Worm (Caenorhabditis elegans): ENCODE results near the gene vhp-1.

Gene vhp-1

DNA sequence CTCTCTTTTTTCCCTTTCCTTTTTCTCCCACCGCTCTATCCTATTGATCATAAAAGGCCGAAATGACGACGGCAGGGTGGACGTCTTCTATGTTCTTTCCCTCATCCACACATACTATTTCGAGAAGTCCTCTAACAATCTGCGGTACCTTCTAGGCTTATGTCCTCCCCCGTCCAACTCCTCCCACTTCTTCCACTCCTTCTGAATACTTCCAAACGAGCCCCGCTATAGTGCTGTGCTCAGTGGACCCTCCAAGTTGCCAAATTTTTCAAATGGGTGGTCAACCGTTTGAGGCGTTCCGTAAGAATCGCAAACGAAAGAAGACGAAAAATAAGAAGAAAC lies 12.9 kb downstream of the vhp-1 start (continued):
- TF ChIP-seq zip-2 (tag; optimal IDR thresholded peaks at IDR 0.05): no peak
- peak; percentile 20; the same call in 1 of the 2 replicates for TF ChIP-seq dmd-6 (GFP tag; IDR thresholded peaks at IDR 0.05)
- TF ChIP-seq lin-39 (tag; optimal IDR thresholded peaks at IDR 0.05): no peak
- no peak for TF ChIP-seq hlh-11 (tag; optimal IDR thresholded peaks at IDR 0.05)

DNA sequence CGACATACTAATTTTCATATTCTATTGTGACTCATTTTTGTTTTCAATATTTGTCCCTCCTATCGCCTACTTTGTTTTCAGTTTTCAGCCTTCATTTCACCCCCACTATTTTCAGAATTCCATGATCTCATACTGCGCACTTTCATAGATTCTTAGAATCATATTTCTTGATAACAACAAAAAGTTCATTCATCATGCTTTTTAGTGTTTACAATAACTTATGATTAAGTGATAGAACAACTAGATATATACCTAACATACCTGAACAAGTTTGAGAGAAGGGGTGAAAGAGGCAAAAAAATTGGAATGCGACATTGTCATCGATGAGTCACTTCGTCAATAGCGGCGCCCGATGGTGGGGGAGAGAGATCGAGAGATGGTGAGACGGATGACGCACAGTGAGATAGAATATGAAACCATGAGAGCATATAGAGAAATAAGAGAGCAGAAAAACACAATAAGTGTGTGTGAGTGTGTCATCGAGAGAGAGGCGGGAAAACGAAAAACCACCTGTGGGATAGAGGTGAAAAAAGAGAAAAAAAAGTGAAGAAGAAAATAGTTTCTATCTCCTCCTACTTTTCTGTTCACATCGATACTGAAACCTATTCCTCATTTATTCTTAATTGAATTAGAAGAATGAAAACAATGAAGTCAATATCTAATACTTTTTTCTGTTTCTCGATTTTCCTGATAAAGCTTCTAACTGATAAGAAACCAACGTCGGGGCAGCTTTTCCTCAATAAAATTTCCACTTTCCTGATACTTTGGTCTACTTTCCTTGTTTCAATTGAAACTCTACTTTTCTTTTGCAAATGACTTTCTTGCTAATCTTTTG lies 13.8 kb downstream of the vhp-1 start:
- peak; percentile 73 for TF ChIP-seq egl-43 (GFP tag; IDR thresholded peaks at IDR 0.05)
- TF ChIP-seq dmd-6 (GFP tag; IDR thresholded peaks at IDR 0.05): peak; percentile 56
- no peak for TF ChIP-seq ZK337.2 (GFP tag; IDR thresholded peaks at IDR 0.05)
- peak; percentile 4 for TF ChIP-seq egl-27 (tag; optimal IDR thresholded peaks at IDR 0.05)
- TF ChIP-seq unc-39 (tag; optimal IDR thresholded peaks at IDR 0.05): no peak
- TF ChIP-seq vab-7 (GFP tag; IDR thresholded peaks at IDR 0.05): no peak
- TF ChIP-seq saeg-2 (GFP tag; IDR thresholded peaks at IDR 0.05): no peak
- TF ChIP-seq aha-1 (tag): peak; percentile 100
- no peak for TF ChIP-seq tag-97 (GFP tag; IDR thresholded peaks at IDR 0.05)
- TF ChIP-seq zip-11 (GFP tag; IDR thresholded peaks at IDR 0.05): no peak
- TF ChIP-seq lin-1 (GFP tag; IDR thresholded peaks at IDR 0.05): no peak
- TF ChIP-seq lin-13 (GFP tag; optimal IDR thresholded peaks at IDR 0.05): peak; percentile 41
- TF ChIP-seq snpc-1.2 (GFP tag; IDR thresholded peaks at IDR 0.05): no peak
- no peak for TF ChIP-seq daf-8 (GFP tag; IDR thresholded peaks at IDR 0.05)
- no peak for TF ChIP-seq Y105C5A.15 (GFP tag; IDR thresholded peaks at IDR 0.05)
- peak; percentile 12 for TF ChIP-seq ceh-32 (tag; optimal IDR thresholded peaks at IDR 0.05; ENCODE audit: poor library complexity)
- TF ChIP-seq ZK546.5 (tag; optimal IDR thresholded peaks at IDR 0.05): no peak
- TF ChIP-seq attf-4 (tag; optimal IDR thresholded peaks at IDR 0.05): no peak
- TF ChIP-seq rbr-2 (tag; optimal IDR thresholded peaks at IDR 0.05): peak; percentile 84
- TF ChIP-seq mxl-3 (GFP tag; optimal IDR thresholded peaks at IDR 0.05): peak; percentile 37
- peak; percentile 14 for TF ChIP-seq spr-1 (tag; optimal IDR thresholded peaks at IDR 0.05)
- TF ChIP-seq Y5F2A.4 (GFP tag; optimal IDR thresholded peaks at IDR 0.05): no peak
- TF ChIP-seq nhr-111 (GFP tag; optimal IDR thresholded peaks at IDR 0.05): no peak
- no peak for TF ChIP-seq daf-16 (GFP tag; optimal IDR thresholded peaks at IDR 0.05)
- TF ChIP-seq daf-16 (tag; optimal IDR thresholded peaks at IDR 0.05): peak; percentile 71
- peak; percentile 82 for TF ChIP-seq mes-2 (tag; optimal IDR thresholded peaks at IDR 0.05; ENCODE audit: poor library complexity, severe bottlenecking)
- TF ChIP-seq ctbp-1 (GFP tag; IDR thresholded peaks at IDR 0.05): no peak
- no peak for TF ChIP-seq lim-7 (GFP tag; IDR thresholded peaks at IDR 0.05)
- no peak for TF ChIP-seq D1046.2 (GFP tag; IDR thresholded peaks at IDR 0.05)
- peak; percentile 43; the same call in 1 of the 2 replicates for TF ChIP-seq lin-38 (GFP tag; IDR thresholded peaks at IDR 0.05)
- no peak for TF ChIP-seq dmd-9 (GFP tag; IDR thresholded peaks at IDR 0.05)
- no peak for TF ChIP-seq nhr-10 (tag; optimal IDR thresholded peaks at IDR 0.05)
- TF ChIP-seq tra-1 (GFP tag; IDR thresholded peaks at IDR 0.05): peak; percentile 67; the same call in 1 of the 2 replicates
- TF ChIP-seq ztf-11 (tag; optimal IDR thresholded peaks at IDR 0.05): no peak
- no peak for TF ChIP-seq php-3 (GFP tag; IDR thresholded peaks at IDR 0.05)
- TF ChIP-seq nhr-102 (tag; optimal IDR thresholded peaks at IDR 0.05): no peak
- TF ChIP-seq ceh-62 (tag; optimal IDR thresholded peaks at IDR 0.05): no peak
- no peak for TF ChIP-seq lin-29 (GFP tag; IDR thresholded peaks at IDR 0.05)
- TF ChIP-seq sdz-12 (GFP tag; optimal IDR thresholded peaks at IDR 0.05): peak; percentile 40
- TF ChIP-seq zag-1 (tag; optimal IDR thresholded peaks at IDR 0.05): no peak
- TF ChIP-seq dmd-8 (GFP tag; IDR thresholded peaks at IDR 0.05): no peak
- no peak for TF ChIP-seq lin-39 (tag; optimal IDR thresholded peaks at IDR 0.05)
- peak; percentile 89 for TF ChIP-seq mep-1 (tag; optimal IDR thresholded peaks at IDR 0.05)
- no peak for TF ChIP-seq aly-2 (tag; optimal IDR thresholded peaks at IDR 0.05)
- TF ChIP-seq hmg-1.1 (GFP tag; IDR thresholded peaks at IDR 0.05): peak; percentile 77
- peak; percentile 92 for TF ChIP-seq nhr-6 (tag; optimal IDR thresholded peaks at IDR 0.05)
- no peak for TF ChIP-seq Y75B8A.6 (GFP tag; IDR thresholded peaks at IDR 0.05)
